Fruit fly (Drosophila melanogaster): Measurements from ENCODE around the gene fmt.

dm6 chr3L:6142313-6142712 lies 31.4 kb downstream of the fmt start, which contains the start of gene Cpr65Aw:
- no peak for TF ChIP-seq CG6163 (GFP tag; IDR thresholded peaks at IDR 0.05)
- no peak for TF ChIP-seq CG8319 (GFP tag; optimal IDR thresholded peaks at IDR 0.05)
- TF ChIP-seq Sox15 (GFP tag; optimal IDR thresholded peaks at IDR 0.05) = no peak

Measured in whole organism, prepupa.